Worm (Caenorhabditis elegans) whole organism, L3 larva: ENCODE measurements around the gene lips-3.
A peak's percentile ranks its signal among the peaks of the same experiment; 100 is the strongest.

Experiments
- R02D3.7 ChIP-seq: fragments of 150-350 bp; optimal IDR thresholded peaks from 2 replicates; lab custom pipeline; 2014; ENCODE audit warnings: missing biosample characterization, missing genetic modification characterization
- ZK546.5 ChIP-seq: sonication (generic microtip); optimal IDR thresholded peaks from 2 replicates; lab custom pipeline; 2017; ENCODE audit warnings: missing biosample characterization, missing genetic modification characterization
- aly-2 ChIP-seq: fragments of 150-350 bp; optimal IDR thresholded peaks from 2 replicates; lab custom pipeline; 2014; ENCODE audit warnings: missing biosample characterization, missing genetic modification characterization
- ama-1 ChIP-seq: fragments of 150-350 bp; optimal IDR thresholded peaks from 2 replicates; lab custom pipeline; 2018
- ceh-16 ChIP-seq: sonication (generic microtip); optimal IDR thresholded peaks from 2 replicates; lab custom pipeline; 2017; ENCODE audit warnings: missing biosample characterization, missing genetic modification characterization
- ceh-82 ChIP-seq: fragments of 150-350 bp; optimal IDR thresholded peaks from 2 replicates; lab custom pipeline; 2014; ENCODE audit warnings: missing biosample characterization, missing genetic modification characterization
- daf-12 ChIP-seq: fragments of 150-350 bp; optimal IDR thresholded peaks from 2 replicates; lab custom pipeline; 2014; ENCODE audit warnings: missing biosample characterization, missing genetic modification reagents, missing genetic modification characterization
- egl-27 ChIP-seq: sonication (generic microtip); optimal IDR thresholded peaks from 4 replicates; lab custom pipeline; 2017; ENCODE audit warnings: missing biosample characterization, missing genetic modification reagents, missing genetic modification characterization
- egl-5 ChIP-seq: fragments of 150-350 bp; optimal IDR thresholded peaks from 2 replicates; lab custom pipeline; 2017; ENCODE audit warnings: missing biosample characterization, missing genetic modification reagents, missing genetic modification characterization, inconsistent platforms
- elt-2 ChIP-seq: sonication (generic microtip); optimal IDR thresholded peaks from 2 replicates; lab custom pipeline; 2016; ENCODE audit warnings: missing genetic modification reagents, mild to moderate bottlenecking, missing genetic modification characterization, missing compliant biosample characterization
- eor-1 ChIP-seq, 2 experiments: fragments of 150-350 bp; optimal IDR thresholded peaks; 2 replicates each; lab custom pipeline; 2014 to 2018; ENCODE audit warnings: missing biosample characterization in 2 of 2, missing genetic modification characterization in 2 of 2
- fkh-10 ChIP-seq: sonication (generic microtip); optimal IDR thresholded peaks from 2 replicates; lab custom pipeline; 2017; ENCODE audit warnings: missing biosample characterization, missing genetic modification reagents, missing genetic modification characterization
- fkh-2 ChIP-seq: fragments of 150-350 bp; optimal IDR thresholded peaks from 2 replicates; lab custom pipeline; 2014; ENCODE audit warnings: missing biosample characterization, missing genetic modification reagents, missing genetic modification characterization
- fos-1 ChIP-seq: fragments of 150-350 bp; optimal IDR thresholded peaks from 2 replicates; lab custom pipeline; 2014; ENCODE audit warnings: missing biosample characterization, missing genetic modification characterization
- hmg-11 ChIP-seq: sonication (generic microtip); optimal IDR thresholded peaks from 2 replicates; lab custom pipeline; 2016; ENCODE audit warnings: missing genetic modification characterization, missing compliant biosample characterization
- jun-1 ChIP-seq: fragments of 150-350 bp; optimal IDR thresholded peaks from 2 replicates; lab custom pipeline; 2014; ENCODE audit warnings: missing biosample characterization, missing genetic modification reagents, missing genetic modification characterization
- lin-15B ChIP-seq: fragments of 150-350 bp; optimal IDR thresholded peaks from 2 replicates; lab custom pipeline; 2014; ENCODE audit warnings: missing biosample characterization, missing genetic modification characterization
- lin-39 ChIP-seq: fragments of 150-350 bp; optimal IDR thresholded peaks from 2 replicates; lab custom pipeline; 2018; ENCODE audit warnings: missing biosample characterization, missing genetic modification reagents, missing genetic modification characterization
- lsy-12 ChIP-seq: sonication (generic microtip); optimal IDR thresholded peaks from 2 replicates; lab custom pipeline; 2016; ENCODE audit warnings: mild to moderate bottlenecking, missing genetic modification characterization, missing compliant biosample characterization
- mml-1 ChIP-seq: fragments of 150-350 bp; sonication (generic microtip); optimal IDR thresholded peaks from 3 replicates; lab custom pipeline; 2014; ENCODE audit warnings: missing biosample characterization, missing genetic modification characterization
- nhr-11 ChIP-seq: fragments of 150-350 bp; optimal IDR thresholded peaks from 2 replicates; lab custom pipeline; 2014; ENCODE audit warnings: missing biosample characterization, missing genetic modification characterization
- nhr-12 ChIP-seq: fragments of 150-350 bp; optimal IDR thresholded peaks from 2 replicates; lab custom pipeline; 2014; ENCODE audit warnings: missing biosample characterization, missing genetic modification characterization
- nhr-25 ChIP-seq: sonication (generic microtip); optimal IDR thresholded peaks from 2 replicates; lab custom pipeline; 2017; ENCODE audit warnings: missing biosample characterization, missing genetic modification characterization
- nhr-28 ChIP-seq: fragments of 150-350 bp; optimal IDR thresholded peaks from 2 replicates; lab custom pipeline; 2014; ENCODE audit warnings: missing biosample characterization, missing genetic modification characterization
- nhr-43 ChIP-seq: sonication (generic microtip); optimal IDR thresholded peaks from 2 replicates; lab custom pipeline; 2016; ENCODE audit warnings: mild to moderate bottlenecking, missing genetic modification characterization, missing compliant biosample characterization; ENCODE audit not compliant: poor library complexity, severe bottlenecking
- nhr-67 ChIP-seq: fragments of 150-350 bp; optimal IDR thresholded peaks from 2 replicates; lab custom pipeline; 2014; ENCODE audit warnings: missing biosample characterization, missing genetic modification characterization
- nhr-76 ChIP-seq: fragments of 150-350 bp; sonication (generic microtip); optimal IDR thresholded peaks from 5 replicates; lab custom pipeline; 2014; ENCODE audit warnings: missing biosample characterization, missing genetic modification characterization
- nhr-77 ChIP-seq: fragments of 150-350 bp; optimal IDR thresholded peaks from 2 replicates; lab custom pipeline; 2014; ENCODE audit warnings: missing biosample characterization, missing genetic modification characterization
- pha-4 ChIP-seq: fragments of 150-350 bp; optimal IDR thresholded peaks from 2 replicates; lab custom pipeline; 2014; ENCODE audit warnings: missing biosample characterization, missing genetic modification reagents, missing genetic modification characterization
- pqm-1 ChIP-seq: fragments of 150-350 bp; optimal IDR thresholded peaks from 2 replicates; lab custom pipeline; 2017; ENCODE audit warnings: missing biosample characterization, missing genetic modification characterization, inconsistent platforms
- sea-2 ChIP-seq: fragments of 150-350 bp; sonication (generic microtip); optimal IDR thresholded peaks from 4 replicates; lab custom pipeline; 2014; ENCODE audit warnings: missing biosample characterization, missing genetic modification reagents, missing genetic modification characterization
- skn-1 ChIP-seq: fragments of 150-350 bp; optimal IDR thresholded peaks from 2 replicates; lab custom pipeline; 2014; ENCODE audit warnings: missing biosample characterization, missing genetic modification characterization
- snpc-4 ChIP-seq: fragments of 150-350 bp; optimal IDR thresholded peaks from 2 replicates; lab custom pipeline; 2014; ENCODE audit warnings: missing biosample characterization, missing genetic modification characterization
- tbx-2 ChIP-seq: sonication (generic microtip); optimal IDR thresholded peaks from 2 replicates; lab custom pipeline; 2016; ENCODE audit warnings: mild to moderate bottlenecking, missing genetic modification characterization, missing compliant biosample characterization
- unc-39 ChIP-seq: sonication (generic microtip); optimal IDR thresholded peaks from 4 replicates; lab custom pipeline; 2017; ENCODE audit warnings: missing biosample characterization, missing genetic modification characterization
- unc-62 ChIP-seq: fragments of 150-350 bp; sonication (generic microtip); optimal IDR thresholded peaks from 4 replicates; lab custom pipeline; 2014; ENCODE audit warnings: missing biosample characterization, missing genetic modification reagents, missing genetic modification characterization
- zag-1 ChIP-seq: fragments of 150-350 bp; optimal IDR thresholded peaks from 2 replicates; lab custom pipeline; 2014; ENCODE audit warnings: missing biosample characterization, missing genetic modification characterization

The lips-3 gene

ce11 chrIII:4628165-4628564, 11.8 kb downstream of the lips-3 start, which contains the start of gene clec-151:
TSS of gene clec-151 (plus strand) at chrIII:4628465.
- TF ChIP-seq fkh-10 (GFP tag; lab: Kevin White, UChicago) (no peak), zag-1 (tag; lab: Kevin White, UChicago) (no peak)

ce11 chrIII:4634947-4635346, 18.6 kb downstream of the lips-3 start, which contains the start of gene clec-153:
TSS of gene clec-153 (plus strand) at chrIII:4635247.
- TF ChIP-seq nhr-28 (tag; lab: Kevin White, UChicago), result no peak
- no peak for TF ChIP-seq daf-12 (tag; lab: Kevin White, UChicago)
- TF ChIP-seq ceh-16, result no peak
- no peak for TF ChIP-seq unc-39
- no peak for TF ChIP-seq nhr-67

DNA sequence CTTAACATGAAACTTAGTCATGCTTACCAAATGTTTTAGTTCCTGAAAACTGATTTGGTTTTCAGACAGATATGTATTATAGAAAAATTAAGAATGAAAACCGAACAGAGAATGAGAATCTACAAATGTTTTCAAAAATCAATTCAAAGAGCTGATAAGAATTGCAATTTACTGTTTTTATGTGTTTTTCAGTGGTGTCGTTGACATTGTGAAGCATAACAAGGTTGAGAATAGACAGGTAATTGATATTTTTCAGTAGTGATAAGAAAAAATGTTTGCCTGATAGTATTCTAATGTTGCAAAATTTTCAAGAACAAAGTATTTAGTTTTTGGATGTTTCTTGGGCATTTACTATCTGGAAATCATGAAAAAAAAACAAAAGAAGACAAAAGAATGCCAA, 26.9 kb downstream of the lips-3 start, which contains the start of gene pfas-1:
pfas-1 (minus strand) TSS at position 49 of the 400 bp plus-strand sequence.
- TF ChIP-seq elt-2 (tag; lab: Kevin White, UChicago) (peak; percentile 79), pqm-1 (tag; lab: Kevin White, UChicago) (peak; percentile 57), unc-39 (no peak), nhr-67 (no peak), jun-1 (tag; lab: Kevin White, UChicago) (no peak), R02D3.7 (tag; lab: Kevin White, UChicago) (no peak), fos-1 (tag; lab: Kevin White, UChicago) (no peak), hmg-11 (no peak)

- TF ChIP-seq aly-2 (tag; lab: Kevin White, UChicago), result no peak
- TF ChIP-seq hmg-11, result no peak
- no peak for TF ChIP-seq nhr-76 (tag; lab: Kevin White, UChicago)
- TF ChIP-seq snpc-4 (tag; lab: Kevin White, UChicago), result no peak
Observed at ce11 chrIII:4646246-4646645, 29.9 kb downstream of the lips-3 start, which contains the start of gene pqn-29. TSS of gene pqn-29 (minus strand) at chrIII:4646346.

- TF ChIP-seq aly-2 (tag; lab: Kevin White, UChicago), result no peak
- no peak for TF ChIP-seq nhr-43 (tag; lab: Kevin White, UChicago)
- no peak for TF ChIP-seq nhr-67
- no peak for TF ChIP-seq lsy-12 (tag; lab: Kevin White, UChicago)
- TF ChIP-seq nhr-28 (tag; lab: Kevin White, UChicago), result no peak
- TF ChIP-seq egl-27 (tag; lab: Kevin White, UChicago), result no peak
- TF ChIP-seq fos-1 (tag; lab: Kevin White, UChicago), result no peak
- TF ChIP-seq egl-5, result no peak
- TF ChIP-seq skn-1 (tag; lab: Kevin White, UChicago), result no peak
- no peak for TF ChIP-seq pha-4 (tag; lab: Kevin White, UChicago)
- TF ChIP-seq ZK546.5 (tag; lab: Kevin White, UChicago), result no peak
- no peak for TF ChIP-seq ama-1 (lab: Kevin White, UChicago)
- no peak for TF ChIP-seq elt-2 (tag; lab: Kevin White, UChicago)
- no peak for TF ChIP-seq lin-39 (tag; lab: Kevin White, UChicago)
- TF ChIP-seq sea-2 (GFP tag; lab: Kevin White, UChicago), result no peak
- no peak for TF ChIP-seq eor-1 (tag; optimal IDR thresholded peaks at IDR 0.05; lab: Kevin White, UChicago)
- no peak for TF ChIP-seq pqm-1 (tag; lab: Kevin White, UChicago)
- TF ChIP-seq nhr-77 (tag; lab: Kevin White, UChicago), result no peak
- no peak for TF ChIP-seq unc-62 (GFP tag; lab: Kevin White, UChicago)
Observed at ce11 chrIII:4647341-4647740, 31.0 kb downstream of the lips-3 start.

- TF ChIP-seq elt-2 (tag; lab: Kevin White, UChicago) (peak; percentile 44), lsy-12 (tag; lab: Kevin White, UChicago) (no peak), pqm-1 (tag; lab: Kevin White, UChicago) (peak; percentile 59)
Observed at ce11 chrIII:4647878-4648277, 31.6 kb downstream of the lips-3 start, which contains the start of gene T23F11.6. TSS of gene T23F11.6 (minus strand) at chrIII:4647922.

ce11 chrIII:4649363-4649768, 33.0 kb downstream of the lips-3 start:
- peak; percentile 49 for TF ChIP-seq fkh-10 (GFP tag; lab: Kevin White, UChicago)
- TF ChIP-seq egl-27 (tag; lab: Kevin White, UChicago), result peak; percentile 35
- TF ChIP-seq elt-2 (tag; lab: Kevin White, UChicago), result peak; percentile 96
- no peak for TF ChIP-seq nhr-77 (tag; lab: Kevin White, UChicago)
- TF ChIP-seq ZK546.5 (tag; lab: Kevin White, UChicago), result no peak
- no peak for TF ChIP-seq fkh-2
- peak; percentile 28 for TF ChIP-seq fos-1 (tag; lab: Kevin White, UChicago)
- TF ChIP-seq ceh-82 (tag; lab: Kevin White, UChicago), result no peak
- peak; percentile 88 for TF ChIP-seq egl-5
- TF ChIP-seq skn-1 (tag; lab: Kevin White, UChicago), result no peak
- peak; percentile 24 for TF ChIP-seq mml-1
- peak; percentile 98 for TF ChIP-seq nhr-25 (tag; lab: Kevin White, UChicago)
- TF ChIP-seq nhr-76 (tag; lab: Kevin White, UChicago), result peak; percentile 21
- TF ChIP-seq nhr-28 (tag; lab: Kevin White, UChicago), result no peak
- TF ChIP-seq nhr-11 (tag; lab: Kevin White, UChicago), result peak; percentile 87
- TF ChIP-seq nhr-12 (tag; lab: Kevin White, UChicago), result no peak
- TF ChIP-seq eor-1 (tag; optimal IDR thresholded peaks at IDR 0.05; lab: Kevin White, UChicago), result no peak
- TF ChIP-seq nhr-67, result no peak
- no peak for TF ChIP-seq zag-1 (tag; lab: Kevin White, UChicago)
- TF ChIP-seq tbx-2 (tag; lab: Kevin White, UChicago), result peak; percentile 74
- peak; percentile 87 for TF ChIP-seq lin-15B (tag; lab: Kevin White, UChicago)
- TF ChIP-seq pqm-1 (tag; lab: Kevin White, UChicago), result peak; percentile 98
- peak; percentile 90 for TF ChIP-seq lin-39 (tag; lab: Kevin White, UChicago)
- peak; percentile 30 for TF ChIP-seq ama-1 (lab: Kevin White, UChicago)
- TF ChIP-seq unc-39, result no peak
